Worm (Caenorhabditis elegans): ENCODE results near the gene K10C9.7.

The K10C9.7 gene

DNA sequence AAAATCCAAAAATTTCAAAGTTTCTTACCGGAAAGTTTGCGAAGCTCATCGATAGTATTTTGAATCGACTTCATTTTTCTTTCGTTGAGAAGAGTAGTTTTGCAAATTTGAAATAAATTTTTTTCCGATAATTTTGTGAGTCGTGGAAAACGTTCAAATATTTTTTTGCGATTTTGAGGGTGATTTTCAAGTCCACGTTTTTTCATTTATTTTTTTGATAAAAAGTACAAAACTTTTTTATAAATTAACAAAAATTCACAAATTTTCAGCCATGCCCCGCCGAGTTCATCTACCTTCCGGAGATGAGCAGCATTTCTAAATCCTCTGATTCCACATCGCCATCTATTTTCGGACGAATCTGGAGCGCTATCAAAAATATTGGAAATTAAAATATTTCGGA lies at the start of gene K10C9.7:
K10C9.7 (minus strand) TSS at position 101 of the 400 bp plus-strand sequence.
- no peak for TF ChIP-seq hmg-4 (GFP tag; optimal IDR thresholded peaks at IDR 0.05)
- TF ChIP-seq pes-1 (GFP tag; IDR thresholded peaks at IDR 0.05) = no peak
- no peak for TF ChIP-seq F13C5.2 (tag; optimal IDR thresholded peaks at IDR 0.05)
- TF ChIP-seq ets-7 (tag; optimal IDR thresholded peaks at IDR 0.05) = no peak
- TF ChIP-seq hmbx-1 (tag; optimal IDR thresholded peaks at IDR 0.05) = no peak
- TF ChIP-seq tbx-11 (GFP tag; IDR thresholded peaks at IDR 0.05) = no peak
- TF ChIP-seq scrt-1 (GFP tag; IDR thresholded peaks at IDR 0.05) = no peak
- no peak for TF ChIP-seq tra-4 (tag; optimal IDR thresholded peaks at IDR 0.05)
- TF ChIP-seq aly-1 (tag; optimal IDR thresholded peaks at IDR 0.05) = no peak
- no peak for TF ChIP-seq ama-1 (optimal IDR thresholded peaks at IDR 0.05)
- TF ChIP-seq ceh-36 (tag; optimal IDR thresholded peaks at IDR 0.05) = no peak

DNA sequence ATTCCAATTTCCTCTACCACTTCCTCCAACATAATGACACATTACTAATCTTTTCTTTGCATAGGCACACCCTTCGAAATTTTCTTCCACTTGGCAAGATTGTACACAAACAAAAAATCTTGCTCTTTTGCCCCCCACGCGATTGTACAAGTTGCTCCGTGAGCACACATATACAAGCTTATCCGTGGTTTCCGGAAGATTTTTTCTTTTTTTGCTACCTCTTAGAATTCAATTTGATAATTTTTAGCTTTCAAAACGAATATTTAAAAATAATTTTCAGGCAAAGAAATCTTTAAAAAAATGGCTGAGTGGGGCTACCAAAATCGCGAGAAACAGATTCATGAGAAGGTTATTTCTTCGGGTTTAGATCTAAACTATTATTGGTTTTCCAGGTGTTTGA lies 45.3 kb upstream of the K10C9.7 start, which contains the start of gene Y50D4B.1:
Y50D4B.1 (plus strand) TSS at position 301 of the 400 bp plus-strand sequence.
- TF ChIP-seq ceh-13 (GFP tag; optimal IDR thresholded peaks at IDR 0.05) = no peak
- TF ChIP-seq tbx-11 (GFP tag; IDR thresholded peaks at IDR 0.05) = no peak
- TF ChIP-seq F13C5.2 (tag; optimal IDR thresholded peaks at IDR 0.05) = no peak
- TF ChIP-seq ama-1 (optimal IDR thresholded peaks at IDR 0.05) = no peak
- no peak for TF ChIP-seq tra-4 (tag; optimal IDR thresholded peaks at IDR 0.05)
- TF ChIP-seq sea-1 (GFP tag; conservative IDR thresholded peaks at IDR 0.05) = no peak
- no peak for TF ChIP-seq ceh-36 (tag; optimal IDR thresholded peaks at IDR 0.05)
- TF ChIP-seq B0310.2 (tag; optimal IDR thresholded peaks at IDR 0.05) = no peak
- TF ChIP-seq hnd-1 (tag; optimal IDR thresholded peaks at IDR 0.05) = no peak
- TF ChIP-seq ets-7 (tag; optimal IDR thresholded peaks at IDR 0.05) = no peak

DNA sequence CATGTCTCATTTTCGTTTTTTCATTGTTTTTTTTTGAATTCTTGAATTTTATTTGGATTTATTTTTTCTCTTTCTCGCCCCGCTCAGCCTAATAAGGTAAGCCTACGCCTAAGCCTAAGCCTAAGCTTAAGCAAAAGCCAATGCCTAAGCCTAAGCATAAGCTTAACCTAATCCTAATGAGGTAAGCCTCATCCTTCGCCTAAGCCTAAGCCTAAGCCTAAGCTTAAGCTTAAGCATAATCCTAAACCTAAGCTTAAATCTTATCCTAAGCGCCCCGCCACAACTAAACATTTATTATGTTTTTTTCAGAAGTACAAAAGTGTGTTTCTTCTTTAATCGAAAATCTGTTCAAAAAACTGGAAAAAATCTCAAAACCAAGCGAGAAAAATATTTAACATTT lies 44.8 kb upstream of the K10C9.7 start:
- peak; percentile 69 for TF ChIP-seq ceh-36 (tag; optimal IDR thresholded peaks at IDR 0.05)
- TF ChIP-seq hnd-1 (tag; optimal IDR thresholded peaks at IDR 0.05) = no peak
- no peak for TF ChIP-seq hmbx-1 (tag; optimal IDR thresholded peaks at IDR 0.05)
- TF ChIP-seq scrt-1 (GFP tag; IDR thresholded peaks at IDR 0.05) = no peak
- no peak for TF ChIP-seq tra-4 (tag; optimal IDR thresholded peaks at IDR 0.05)

DNA sequence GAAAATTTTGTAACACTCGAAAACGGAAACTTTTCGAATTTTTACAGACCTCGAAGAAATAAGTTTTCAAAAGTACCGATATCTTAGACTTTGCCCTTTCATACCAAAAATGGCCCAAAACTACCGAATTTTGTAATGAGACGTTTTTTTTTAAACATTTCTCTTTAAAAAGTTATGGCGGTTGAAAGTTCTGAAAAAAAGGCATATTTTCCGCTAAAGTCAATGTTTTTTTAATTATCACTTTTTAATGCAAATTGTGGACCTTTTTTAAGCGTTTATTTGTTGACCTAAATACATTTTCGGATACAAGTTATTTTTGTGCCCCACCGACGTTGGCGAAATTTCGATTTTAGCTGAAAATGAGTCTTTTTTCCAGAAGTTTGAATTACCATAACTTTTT lies 35.2 kb upstream of the K10C9.7 start:
- no peak for TF ChIP-seq hmbx-1 (tag; optimal IDR thresholded peaks at IDR 0.05)
- no peak for TF ChIP-seq ceh-36 (tag; optimal IDR thresholded peaks at IDR 0.05)
- no peak for TF ChIP-seq B0310.2 (tag; optimal IDR thresholded peaks at IDR 0.05)
- no peak for TF ChIP-seq tbx-37 (GFP tag; conservative IDR thresholded peaks at IDR 0.05)
- no peak for TF ChIP-seq F13C5.2 (tag; optimal IDR thresholded peaks at IDR 0.05)
- no peak for TF ChIP-seq scrt-1 (GFP tag; IDR thresholded peaks at IDR 0.05)
- TF ChIP-seq tra-4 (tag; optimal IDR thresholded peaks at IDR 0.05) = no peak
- TF ChIP-seq ceh-13 (GFP tag; optimal IDR thresholded peaks at IDR 0.05) = no peak
- TF ChIP-seq ets-7 (tag; optimal IDR thresholded peaks at IDR 0.05) = no peak
- TF ChIP-seq hmg-4 (GFP tag; optimal IDR thresholded peaks at IDR 0.05) = no peak
- TF ChIP-seq ama-1 (optimal IDR thresholded peaks at IDR 0.05) = no peak
- no peak for TF ChIP-seq tbx-11 (GFP tag; IDR thresholded peaks at IDR 0.05)
- TF ChIP-seq hnd-1 (tag; optimal IDR thresholded peaks at IDR 0.05) = no peak
- TF ChIP-seq flt-1 (GFP tag; IDR thresholded peaks at IDR 0.05) = no peak
- TF ChIP-seq pes-1 (GFP tag; IDR thresholded peaks at IDR 0.05) = no peak
- TF ChIP-seq aly-1 (tag; optimal IDR thresholded peaks at IDR 0.05) = no peak
- TF ChIP-seq sea-1 (GFP tag; conservative IDR thresholded peaks at IDR 0.05) = no peak

DNA sequence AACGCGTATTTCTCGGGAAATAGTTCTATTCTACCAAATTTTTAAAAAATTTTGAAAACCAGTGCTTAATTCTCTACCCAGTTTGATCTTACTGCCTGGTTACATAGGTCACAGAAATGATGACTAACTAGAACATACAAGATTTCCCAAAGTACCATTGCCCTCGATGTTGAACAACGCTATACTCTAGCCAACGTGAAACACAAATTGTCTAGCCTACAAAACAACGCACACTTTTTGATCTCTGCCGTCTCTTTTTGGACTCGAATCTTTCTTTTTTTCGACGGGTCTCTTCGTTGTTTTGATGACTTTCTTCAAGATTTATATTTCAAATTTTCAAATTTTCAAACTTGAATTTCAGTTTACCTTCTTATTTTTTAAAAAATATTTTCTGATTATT lies 32.9 kb upstream of the K10C9.7 start, which contains the start of gene Y50D4B.2:
Y50D4B.2 (plus strand) TSS at position 301 of the 400 bp plus-strand sequence.
- no peak for TF ChIP-seq sea-1 (GFP tag; conservative IDR thresholded peaks at IDR 0.05)
- TF ChIP-seq F13C5.2 (tag; optimal IDR thresholded peaks at IDR 0.05) = no peak
- TF ChIP-seq ets-7 (tag; optimal IDR thresholded peaks at IDR 0.05) = no peak
- no peak for TF ChIP-seq hmg-4 (GFP tag; optimal IDR thresholded peaks at IDR 0.05)
- TF ChIP-seq tbx-37 (GFP tag; conservative IDR thresholded peaks at IDR 0.05) = no peak
- no peak for TF ChIP-seq ama-1 (optimal IDR thresholded peaks at IDR 0.05)
- TF ChIP-seq aly-1 (tag; optimal IDR thresholded peaks at IDR 0.05) = no peak
- no peak for TF ChIP-seq flt-1 (GFP tag; IDR thresholded peaks at IDR 0.05)
- no peak for TF ChIP-seq tbx-11 (GFP tag; IDR thresholded peaks at IDR 0.05)
- TF ChIP-seq pes-1 (GFP tag; IDR thresholded peaks at IDR 0.05) = no peak
- TF ChIP-seq tra-4 (tag; optimal IDR thresholded peaks at IDR 0.05) = no peak
- no peak for TF ChIP-seq hnd-1 (tag; optimal IDR thresholded peaks at IDR 0.05)
- no peak for TF ChIP-seq ceh-36 (tag; optimal IDR thresholded peaks at IDR 0.05)
- TF ChIP-seq ceh-13 (GFP tag; optimal IDR thresholded peaks at IDR 0.05) = no peak

DNA sequence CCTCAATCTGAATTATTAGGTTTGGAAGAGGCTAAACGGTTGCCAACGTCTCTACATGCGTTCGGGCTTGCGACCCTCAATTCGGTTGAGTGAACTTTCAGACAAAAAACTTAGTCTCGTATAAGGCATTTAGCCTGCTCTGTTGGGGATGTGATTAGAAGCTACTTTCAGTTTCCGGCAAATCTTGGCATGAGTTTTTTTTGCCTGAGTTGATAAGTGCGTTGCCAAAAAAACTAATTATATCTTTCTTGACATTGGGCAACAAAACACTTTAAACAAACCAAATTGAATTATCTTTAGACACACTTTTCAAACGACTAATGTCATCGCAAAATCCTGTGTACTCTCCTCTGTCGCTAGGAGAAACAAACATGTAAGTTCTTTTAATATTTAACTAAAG lies 25.0 kb upstream of the K10C9.7 start, which contains the start of gene Y50D4B.4:
Y50D4B.4 (plus strand) TSS at position 301 of the 400 bp plus-strand sequence.
- TF ChIP-seq hnd-1 (tag; optimal IDR thresholded peaks at IDR 0.05) (no peak), hmg-4 (GFP tag; optimal IDR thresholded peaks at IDR 0.05) (no peak), B0310.2 (tag; optimal IDR thresholded peaks at IDR 0.05) (no peak), ets-7 (tag; optimal IDR thresholded peaks at IDR 0.05) (no peak), ceh-36 (tag; optimal IDR thresholded peaks at IDR 0.05) (no peak), aly-1 (tag; optimal IDR thresholded peaks at IDR 0.05) (no peak), sea-1 (GFP tag; conservative IDR thresholded peaks at IDR 0.05) (no peak), ama-1 (optimal IDR thresholded peaks at IDR 0.05) (no peak), tbx-37 (GFP tag; conservative IDR thresholded peaks at IDR 0.05) (no peak), hmbx-1 (tag; optimal IDR thresholded peaks at IDR 0.05) (no peak), pes-1 (GFP tag; IDR thresholded peaks at IDR 0.05) (no peak), tbx-11 (GFP tag; IDR thresholded peaks at IDR 0.05) (no peak)

DNA sequence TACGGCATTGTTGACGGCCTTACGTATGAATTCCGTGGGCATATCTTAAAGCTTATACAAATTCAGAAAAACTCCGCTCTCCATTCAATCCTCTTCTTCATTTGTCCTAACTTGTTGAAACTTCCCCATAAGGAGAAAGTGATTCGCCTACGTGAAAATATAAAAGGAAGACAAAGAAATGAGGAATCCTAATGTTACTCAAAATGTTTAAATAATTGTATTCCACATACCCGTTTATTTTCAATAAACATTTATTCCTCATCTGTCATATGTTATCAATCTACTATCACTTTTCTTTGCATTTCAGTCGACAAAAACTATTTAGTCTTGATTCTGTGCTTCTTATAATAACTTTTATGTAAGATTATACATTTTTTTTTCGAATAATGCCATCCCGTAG lies 20.6 kb upstream of the K10C9.7 start, which contains the start of gene clec-203:
clec-203 (plus strand) TSS at position 301 of the 400 bp plus-strand sequence.
- TF ChIP-seq ama-1 (optimal IDR thresholded peaks at IDR 0.05) (no peak), aly-1 (tag; optimal IDR thresholded peaks at IDR 0.05) (no peak), pes-1 (GFP tag; IDR thresholded peaks at IDR 0.05) (no peak), hmbx-1 (tag; optimal IDR thresholded peaks at IDR 0.05) (no peak), B0310.2 (tag; optimal IDR thresholded peaks at IDR 0.05) (no peak), F13C5.2 (tag; optimal IDR thresholded peaks at IDR 0.05) (no peak), tra-4 (tag; optimal IDR thresholded peaks at IDR 0.05) (no peak), hnd-1 (tag; optimal IDR thresholded peaks at IDR 0.05) (no peak), sea-1 (GFP tag; conservative IDR thresholded peaks at IDR 0.05) (no peak)

DNA sequence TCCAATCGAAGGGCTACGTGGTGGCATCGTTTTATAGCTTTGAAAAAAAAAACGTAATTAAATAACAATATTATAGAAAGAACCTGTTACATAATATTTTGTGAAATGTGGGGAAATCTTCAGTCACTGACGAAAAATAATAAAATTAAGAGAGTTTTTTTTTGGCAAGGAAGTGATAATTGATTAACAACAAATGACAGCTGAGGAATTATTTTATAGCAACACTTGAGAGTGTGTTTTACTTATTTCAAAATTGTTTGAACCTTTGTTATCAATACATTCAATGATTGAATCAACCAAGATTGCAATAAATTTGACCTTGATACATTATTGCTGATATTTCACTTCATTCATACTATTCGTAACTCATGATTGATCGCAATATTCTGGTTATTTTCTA lies 16.6 kb upstream of the K10C9.7 start, which contains the start of gene Y50D4B.6:
Y50D4B.6 (plus strand) TSS at position 301 of the 400 bp plus-strand sequence.
- TF ChIP-seq sea-1 (GFP tag; conservative IDR thresholded peaks at IDR 0.05) = no peak
- no peak for TF ChIP-seq ceh-13 (GFP tag; optimal IDR thresholded peaks at IDR 0.05)
- no peak for TF ChIP-seq pes-1 (GFP tag; IDR thresholded peaks at IDR 0.05)
- no peak for TF ChIP-seq tra-4 (tag; optimal IDR thresholded peaks at IDR 0.05)
- no peak for TF ChIP-seq hnd-1 (tag; optimal IDR thresholded peaks at IDR 0.05)
- no peak for TF ChIP-seq ama-1 (optimal IDR thresholded peaks at IDR 0.05)
